Worm (Caenorhabditis elegans): Measurements from ENCODE around the gene F10C1.8.

ce11 chrII:5777372-5777771 lies 23.1 kb downstream of the F10C1.8 start:
- TF ChIP-seq pha-4 (tag; optimal IDR thresholded peaks at IDR 0.05) (no peak), snpc-4 (GFP tag; optimal IDR thresholded peaks at IDR 0.05) (no peak), snpc-4 (tag; optimal IDR thresholded peaks at IDR 0.05) (no peak), Y56A3A.18 (GFP tag; IDR thresholded peaks at IDR 0.05) (no peak), ceh-58 (GFP tag; IDR thresholded peaks at IDR 0.05) (no peak)

All from whole organism, young adult.